Worm (Caenorhabditis elegans): ENCODE data around the gene clec-227.

- no peak for TF ChIP-seq drap-1 (GFP tag; optimal IDR thresholded peaks at IDR 0.05)
- no peak for TF ChIP-seq lin-13 (tag; optimal IDR thresholded peaks at IDR 0.05)
- no peak for TF ChIP-seq ces-1 (GFP tag; optimal IDR thresholded peaks at IDR 0.05)
- no peak for TF ChIP-seq ham-2 (GFP tag; optimal IDR thresholded peaks at IDR 0.05)
- TF ChIP-seq cnd-1 (tag; optimal IDR thresholded peaks at IDR 0.05) = no peak
- TF ChIP-seq nhr-76 (tag; optimal IDR thresholded peaks at IDR 0.05) = no peak
- TF ChIP-seq nhr-237 (tag; optimal IDR thresholded peaks at IDR 0.05) = no peak
- no peak for TF ChIP-seq snpc-4 (tag; optimal IDR thresholded peaks at IDR 0.05)
- TF ChIP-seq unc-62 (GFP tag; optimal IDR thresholded peaks at IDR 0.05) = no peak
- no peak for TF ChIP-seq blmp-1 (tag; optimal IDR thresholded peaks at IDR 0.05)
Observed at ce11 chrV:14476680-14477079, 4.4 kb downstream of the clec-227 start, which contains the start of gene clec-54.
